Worm (Caenorhabditis elegans) whole organism, young adult: ENCODE data around the gene R11H6.4.

Experiments used
- C17E4.6 ChIP-seq: fragments of 200-800 bp; sonication (Bioruptor generic); IDR thresholded peaks from 2 replicates; pipeline ENCODE4 v1.3.6; 2022; ENCODE audit warnings: missing genetic modification reagents, missing genetic modification characterization, missing compliant biosample characterization
- F10E7.11 ChIP-seq: sonication (generic microtip); optimal IDR thresholded peaks from 2 replicates; lab custom pipeline; 2017; ENCODE audit warnings: mild to moderate bottlenecking, missing genetic modification characterization, moderate library complexity, missing compliant biosample characterization
- F22D6.2 ChIP-seq: sonication (generic microtip); optimal IDR thresholded peaks from 2 replicates; lab custom pipeline; 2016; ENCODE audit warnings: mild to moderate bottlenecking, missing genetic modification characterization, missing compliant biosample characterization
- F39B2.1 ChIP-seq: fragments of 200-800 bp; sonication (Bioruptor generic); IDR thresholded peaks from 2 replicates; pipeline ENCODE4 v1.3.6; 2022; ENCODE audit warnings: missing genetic modification reagents, missing genetic modification characterization, missing compliant biosample characterization
- F49E8.2 ChIP-seq: sonication (generic microtip); optimal IDR thresholded peaks from 3 replicates; lab custom pipeline; 2017; ENCODE audit warnings: missing genetic modification characterization, mild to moderate bottlenecking, missing compliant biosample characterization, antibody characterized with exemption, moderate library complexity; ENCODE audit not compliant: insufficient read depth
- F55B11.4 ChIP-seq: sonication (generic microtip); optimal IDR thresholded peaks from 2 replicates; lab custom pipeline; 2016; ENCODE audit warnings: missing compliant biosample characterization, missing genetic modification characterization, borderline replicate concordance; ENCODE audit not compliant: insufficient read depth
- F57C9.4 ChIP-seq: sonication (generic microtip); optimal IDR thresholded peaks from 2 replicates; lab custom pipeline; 2017; ENCODE audit warnings: mild to moderate bottlenecking, missing genetic modification characterization, missing compliant biosample characterization
- K11D2.4 ChIP-seq: fragments of 200-800 bp; sonication (Bioruptor generic); IDR thresholded peaks from 2 replicates; pipeline ENCODE4 v1.3.6; 2022; ENCODE audit warnings: missing genetic modification reagents, missing genetic modification characterization, missing compliant biosample characterization
- T07F8.4 ChIP-seq: sonication (generic microtip); optimal IDR thresholded peaks from 2 replicates; lab custom pipeline; 2016; ENCODE audit warnings: mild to moderate bottlenecking, missing genetic modification characterization, moderate library complexity, missing compliant biosample characterization
- Y53G8AR.9 ChIP-seq: fragments of 200-800 bp; sonication (Bioruptor generic); conservative IDR thresholded peaks from 2 replicates; pipeline ENCODE4 v1.3.6; 2022; ENCODE audit warnings: missing genetic modification reagents, missing genetic modification characterization, missing compliant biosample characterization
- Y56A3A.18 ChIP-seq: fragments of 200-800 bp; sonication (Bioruptor generic); IDR thresholded peaks from 2 replicates; pipeline ENCODE4 v1.3.6; 2022; ENCODE audit warnings: missing genetic modification reagents, missing genetic modification characterization, missing compliant biosample characterization
- Y67H2A.10 ChIP-seq: fragments of 200-800 bp; sonication (Bioruptor generic); conservative IDR thresholded peaks from 2 replicates; pipeline ENCODE4 v1.3.6; 2022; ENCODE audit warnings: missing genetic modification reagents, missing genetic modification characterization, missing compliant biosample characterization
- Y95B8A.8 ChIP-seq: fragments of 200-800 bp; sonication (Bioruptor generic); IDR thresholded peaks from 2 replicates; pipeline ENCODE4 v1.3.6; 2022; ENCODE audit warnings: missing genetic modification reagents, missing genetic modification characterization, missing compliant biosample characterization
- atf-7 ChIP-seq: sonication (generic microtip); optimal IDR thresholded peaks from 2 replicates; lab custom pipeline; 2017; ENCODE audit warnings: mild to moderate bottlenecking, missing genetic modification characterization, missing compliant biosample characterization
- attf-3 ChIP-seq: fragments of 200-800 bp; sonication (Bioruptor generic); conservative IDR thresholded peaks from 2 replicates; pipeline ENCODE4 v1.3.6; 2022; ENCODE audit warnings: missing genetic modification reagents, missing genetic modification characterization, missing compliant biosample characterization
- ccch-3 ChIP-seq: fragments of 200-800 bp; sonication (Bioruptor generic); optimal IDR thresholded peaks from 2 replicates; lab custom pipeline; 2018; ENCODE audit warnings: mild to moderate bottlenecking, missing genetic modification characterization, missing compliant biosample characterization
- cebp-1 ChIP-seq, 2 experiments: fragments of 200-800 bp in 1 of 2; sonication (Bioruptor generic) in 1 of 2; sonication (generic microtip) in 1 of 2; IDR thresholded peaks in 1 of 2; optimal IDR thresholded peaks in 1 of 2; 2 replicates each; pipeline versions ENCODE4 v1.3.6 to Lab custom; 2017 to 2022; ENCODE audit warnings: missing compliant biosample characterization in 2 of 2, missing genetic modification characterization in 2 of 2, mild to moderate bottlenecking in 1 of 2, missing genetic modification reagents in 1 of 2, moderate library complexity in 1 of 2
- ceh-100 ChIP-seq: fragments of 200-800 bp; sonication (Bioruptor generic); IDR thresholded peaks from 2 replicates; pipeline ENCODE4 v1.3.6; 2022; ENCODE audit warnings: missing genetic modification reagents, missing genetic modification characterization, missing compliant biosample characterization
- ceh-79 ChIP-seq: sonication (generic microtip); optimal IDR thresholded peaks from 2 replicates; lab custom pipeline; 2017; ENCODE audit warnings: mild to moderate bottlenecking, missing genetic modification characterization, missing compliant biosample characterization
- dox-1 ChIP-seq: fragments of 200-800 bp; sonication (Bioruptor generic); IDR thresholded peaks from 2 replicates; pipeline ENCODE4 v1.3.6; 2022; ENCODE audit warnings: missing genetic modification reagents, missing genetic modification characterization, missing compliant biosample characterization
- dpff-1 ChIP-seq: sonication (generic microtip); optimal IDR thresholded peaks from 2 replicates; lab custom pipeline; 2017; ENCODE audit warnings: mild to moderate bottlenecking, missing genetic modification characterization, missing compliant biosample characterization
- dpl-1 ChIP-seq: fragments of 150-350 bp; optimal IDR thresholded peaks from 2 replicates; lab custom pipeline; 2014; ENCODE audit warnings: missing biosample characterization, missing genetic modification reagents, missing genetic modification characterization
- egl-18 ChIP-seq: fragments of 200-800 bp; sonication (Bioruptor generic); IDR thresholded peaks from 2 replicates; pipeline ENCODE4 v1.3.6; 2022; ENCODE audit warnings: missing genetic modification reagents, missing genetic modification characterization, missing compliant biosample characterization
- egrh-3 ChIP-seq: fragments of 200-800 bp; sonication (Bioruptor generic); IDR thresholded peaks from 2 replicates; pipeline ENCODE4 v1.3.6; 2022; ENCODE audit warnings: missing genetic modification reagents, missing genetic modification characterization, missing compliant biosample characterization
- ekl-4 ChIP-seq: fragments of 200-800 bp; sonication (Bioruptor generic); IDR thresholded peaks from 2 replicates; pipeline ENCODE4 v1.3.6; 2022; ENCODE audit warnings: missing genetic modification reagents, missing genetic modification characterization, missing compliant biosample characterization
- ets-4 ChIP-seq: fragments of 200-800 bp; sonication (Bioruptor generic); optimal IDR thresholded peaks from 2 replicates; lab custom pipeline; 2018; ENCODE audit warnings: mild to moderate bottlenecking, missing genetic modification characterization, missing compliant biosample characterization
- gei-17 ChIP-seq: fragments of 200-800 bp; sonication (Bioruptor generic); optimal IDR thresholded peaks from 2 replicates; lab custom pipeline; 2018; ENCODE audit warnings: mild to moderate bottlenecking, missing genetic modification characterization, missing compliant biosample characterization
- hlh-26 ChIP-seq: fragments of 200-800 bp; sonication (Bioruptor generic); conservative IDR thresholded peaks from 2 replicates; pipeline ENCODE4 v1.3.6; 2022; ENCODE audit warnings: missing genetic modification reagents, missing genetic modification characterization, missing compliant biosample characterization
- hmg-1.2 ChIP-seq: fragments of 200-800 bp; sonication (Bioruptor generic); IDR thresholded peaks from 2 replicates; pipeline ENCODE4 v1.3.6; 2022; ENCODE audit warnings: missing genetic modification reagents, missing genetic modification characterization, missing compliant biosample characterization
- hmg-20 ChIP-seq: fragments of 200-800 bp; sonication (Bioruptor generic); IDR thresholded peaks from 2 replicates; pipeline ENCODE4 v1.3.6; 2022; ENCODE audit warnings: missing genetic modification reagents, missing genetic modification characterization, missing compliant biosample characterization
- let-607 ChIP-seq, 2 experiments: fragments of 200-800 bp in 1 of 2; sonication (Bioruptor generic) in 1 of 2; sonication (generic microtip) in 1 of 2; optimal IDR thresholded peaks; 2 replicates each; lab custom pipeline; 2016 to 2018; ENCODE audit warnings: mild to moderate bottlenecking in 2 of 2, missing compliant biosample characterization in 2 of 2, missing genetic modification characterization in 2 of 2, moderate library complexity in 2 of 2, missing genotype in 1 of 2
- madf-10 ChIP-seq: sonication (generic microtip); optimal IDR thresholded peaks from 2 replicates; lab custom pipeline; 2016; ENCODE audit warnings: mild to moderate bottlenecking, missing genetic modification characterization, missing compliant biosample characterization
- mel-28 ChIP-seq: sonication (generic microtip); optimal IDR thresholded peaks from 2 replicates; lab custom pipeline; 2016; ENCODE audit warnings: borderline replicate concordance, mild to moderate bottlenecking, missing genetic modification characterization, missing compliant biosample characterization
- mxl-1 ChIP-seq: sonication (generic microtip); optimal IDR thresholded peaks from 2 replicates; lab custom pipeline; 2016; ENCODE audit warnings: missing genetic modification characterization, missing compliant biosample characterization
- nfya-2 ChIP-seq: fragments of 200-800 bp; sonication (Bioruptor generic); IDR thresholded peaks from 2 replicates; pipeline ENCODE4 v1.3.6; 2022; ENCODE audit warnings: missing genetic modification reagents, missing genetic modification characterization, missing compliant biosample characterization
- nhr-120 ChIP-seq: fragments of 200-800 bp; sonication (Bioruptor generic); IDR thresholded peaks from 2 replicates; pipeline ENCODE4 v1.3.6; 2022; ENCODE audit warnings: missing genetic modification characterization, missing compliant biosample characterization
- nhr-80 ChIP-seq: sonication (generic microtip); optimal IDR thresholded peaks from 2 replicates; lab custom pipeline; 2016; ENCODE audit warnings: missing genetic modification characterization, missing compliant biosample characterization
- rec-8 ChIP-seq, 2 experiments: sonication (generic microtip); optimal IDR thresholded peaks; 2 replicates each; lab custom pipeline; 2016; ENCODE audit warnings: mild to moderate bottlenecking in 2 of 2, missing genetic modification characterization in 2 of 2, missing genetic modification reagents in 2 of 2, missing genotype in 2 of 2, missing biosample characterization in 1 of 2, missing compliant biosample characterization in 1 of 2, moderate library complexity in 1 of 2
- sptf-2 ChIP-seq: fragments of 200-800 bp; sonication (Bioruptor generic); optimal IDR thresholded peaks from 2 replicates; lab custom pipeline; 2018; ENCODE audit warnings: mild to moderate bottlenecking, missing genetic modification characterization, missing compliant biosample characterization
- tbx-9 ChIP-seq: sonication (generic microtip); optimal IDR thresholded peaks from 2 replicates; lab custom pipeline; 2016; ENCODE audit warnings: borderline replicate concordance, missing genetic modification characterization, inconsistent platforms, missing compliant biosample characterization
- unc-62 ChIP-seq: fragments of 150-350 bp; optimal IDR thresholded peaks from 2 replicates; lab custom pipeline; 2014; ENCODE audit warnings: missing biosample characterization, missing genetic modification reagents, missing genetic modification characterization
- xnd-1 ChIP-seq: sonication (generic microtip); optimal IDR thresholded peaks from 2 replicates; lab custom pipeline; 2016; ENCODE audit warnings: missing genotype, missing genetic modification reagents, missing genetic modification characterization, missing compliant biosample characterization
- zfh-2 ChIP-seq: fragments of 200-800 bp; sonication (Bioruptor generic); conservative IDR thresholded peaks from 2 replicates; pipeline ENCODE4 v1.3.6; 2022; ENCODE audit warnings: missing genetic modification reagents, missing genetic modification characterization, missing compliant biosample characterization
- zim-3 ChIP-seq: sonication (generic microtip); optimal IDR thresholded peaks from 2 replicates; lab custom pipeline; 2017; ENCODE audit warnings: mild to moderate bottlenecking, missing genetic modification characterization, moderate library complexity, missing compliant biosample characterization
- ztf-22 ChIP-seq: fragments of 200-800 bp; sonication (Bioruptor generic); optimal IDR thresholded peaks from 2 replicates; lab custom pipeline; 2018; ENCODE audit warnings: mild to moderate bottlenecking, missing genetic modification characterization, moderate library complexity, missing compliant biosample characterization
- ztf-6 ChIP-seq: fragments of 200-800 bp; sonication (Bioruptor generic); IDR thresholded peaks from 2 replicates; pipeline ENCODE4 v1.3.6; 2022; ENCODE audit warnings: missing genetic modification reagents, missing genetic modification characterization, missing compliant biosample characterization

The R11H6.4 gene

ce11 chrV:14645817-14646789, 36.4 kb downstream of the R11H6.4 start, which contains the start of the genes rfc-1 and pmp-3 (continued):
- no peak for TF ChIP-seq nfya-2 (GFP tag; lab: Robert Waterston, UW)
- no peak for TF ChIP-seq ztf-6 (GFP tag; lab: Robert Waterston, UW)
- TF ChIP-seq Y53G8AR.9 (GFP tag; lab: Robert Waterston, UW), result no peak
- no peak for TF ChIP-seq Y56A3A.18 (GFP tag; lab: Robert Waterston, UW)
- TF ChIP-seq mxl-1, result no peak
- TF ChIP-seq F22D6.2 (tag; lab: Kevin White, UChicago), result no peak
- no peak for TF ChIP-seq rec-8 (tag; optimal IDR thresholded peaks at IDR 0.05; lab: Kevin White, UChicago)
- TF ChIP-seq nhr-80 (tag; lab: Kevin White, UChicago), result no peak
- no peak for TF ChIP-seq ceh-100 (GFP tag; lab: Robert Waterston, UW)
- no peak for TF ChIP-seq let-607 (tag; optimal IDR thresholded peaks at IDR 0.05; lab: Kevin White, UChicago)
- TF ChIP-seq atf-7 (tag; lab: Kevin White, UChicago), result no peak
- TF ChIP-seq nhr-120 (GFP tag; lab: Robert Waterston, UW), result no peak
- TF ChIP-seq dpff-1 (tag; lab: Kevin White, UChicago), result no peak
- no peak for TF ChIP-seq Y95B8A.8 (GFP tag; lab: Robert Waterston, UW)
- TF ChIP-seq egrh-3 (GFP tag; lab: Robert Waterston, UW), result no peak
- no peak for TF ChIP-seq egl-18 (GFP tag; lab: Robert Waterston, UW)
- TF ChIP-seq T07F8.4 (tag; lab: Kevin White, UChicago), result no peak
- TF ChIP-seq F49E8.2, result peak; percentile 69
- no peak for TF ChIP-seq madf-10 (tag; lab: Kevin White, UChicago)
- TF ChIP-seq mel-28 (tag; lab: Kevin White, UChicago), result no peak
- no peak for TF ChIP-seq F39B2.1 (GFP tag; lab: Robert Waterston, UW)
- TF ChIP-seq unc-62, result no peak
- TF ChIP-seq ceh-79, result no peak
- TF ChIP-seq cebp-1 (GFP tag; IDR thresholded peaks at IDR 0.05; lab: Robert Waterston, UW), result no peak
- no peak for TF ChIP-seq cebp-1 (tag; optimal IDR thresholded peaks at IDR 0.05; lab: Kevin White, UChicago)
- TF ChIP-seq F55B11.4 (tag; lab: Kevin White, UChicago), result no peak
- TF ChIP-seq xnd-1 (tag; lab: Kevin White, UChicago), result peak; percentile 66
- TF ChIP-seq dox-1, result peak; percentile 23; the same call in 1 of the 2 replicates
- no peak for TF ChIP-seq hmg-20
- TF ChIP-seq gei-17 (GFP tag; lab: Kevin White, UChicago), result no peak
- TF ChIP-seq F57C9.4 (tag; lab: Kevin White, UChicago), result no peak
- no peak for TF ChIP-seq tbx-9 (tag; lab: Kevin White, UChicago)
- TF ChIP-seq sptf-2 (GFP tag; lab: Kevin White, UChicago), result no peak
- TF ChIP-seq dpl-1 (GFP tag; lab: Kevin White, UChicago), result peak; percentile 74
- no peak for TF ChIP-seq C17E4.6 (GFP tag; lab: Robert Waterston, UW)
- TF ChIP-seq zim-3 (tag; lab: Kevin White, UChicago), result no peak
- no peak for TF ChIP-seq ccch-3 (GFP tag; lab: Kevin White, UChicago)
- no peak for TF ChIP-seq K11D2.4 (GFP tag; lab: Robert Waterston, UW)
- no peak for TF ChIP-seq ekl-4 (GFP tag; lab: Robert Waterston, UW)
- TF ChIP-seq ets-4, result no peak
- no peak for TF ChIP-seq hlh-26 (GFP tag; lab: Robert Waterston, UW)
- no peak for TF ChIP-seq hmg-1.2 (GFP tag; lab: Robert Waterston, UW)
- TF ChIP-seq Y67H2A.10 (GFP tag; lab: Robert Waterston, UW), result no peak
- TF ChIP-seq zfh-2 (GFP tag; lab: Robert Waterston, UW), result no peak
- TF ChIP-seq F10E7.11 (tag; lab: Kevin White, UChicago), result no peak
- TF ChIP-seq attf-3 (GFP tag; lab: Robert Waterston, UW), result no peak
- TF ChIP-seq ztf-22 (GFP tag; lab: Kevin White, UChicago), result no peak
